Worm (Caenorhabditis elegans) whole organism, dauer: ENCODE data around the gene lido-7.

Experiments
- unc-62 ChIP-seq: sonication (generic microtip); optimal IDR thresholded peaks from 2 replicates; lab custom pipeline; 2017; ENCODE audit warnings: missing biosample characterization, missing genetic modification reagents, missing genetic modification characterization

lido-7 gene

ce11 chrII:2975561-2976230 lies 12.4 kb upstream of the lido-7 start:
- no peak for TF ChIP-seq unc-62 (GFP tag; lab: Kevin White, UChicago)

- no peak for TF ChIP-seq unc-62 (GFP tag; lab: Kevin White, UChicago)
These were observed 11.5 kb upstream of the lido-7 start, which contains the start of gene nhr-88 for ce11 chrII:2976597-2976996. Gene nhr-88 (plus strand): TSS chrII:2976639.

- TF ChIP-seq unc-62 (GFP tag; lab: Kevin White, UChicago), result no peak
These were observed 10.4 kb upstream of the lido-7 start for ce11 chrII:2977652-2978051.

- TF ChIP-seq unc-62 (GFP tag; lab: Kevin White, UChicago), result no peak
These were observed 9.0 kb upstream of the lido-7 start for ce11 chrII:2979061-2979460.

- TF ChIP-seq unc-62 (GFP tag; lab: Kevin White, UChicago), result no peak
These were observed 3.7 kb upstream of the lido-7 start for ce11 chrII:2984383-2984782.

ce11 chrII:2985446-2985845 lies 2.7 kb upstream of the lido-7 start:
- TF ChIP-seq unc-62 (GFP tag; lab: Kevin White, UChicago), result no peak

ce11 chrII:2985935-2986498 lies 2.1 kb upstream of the lido-7 start:
- TF ChIP-seq unc-62 (GFP tag; lab: Kevin White, UChicago), result no peak

- TF ChIP-seq unc-62 (GFP tag; lab: Kevin White, UChicago), result no peak
These were observed 961 bp upstream of the lido-7 start for ce11 chrII:2987122-2987556.

ce11 chrII:2990089-2990488 lies 2.0 kb downstream of the lido-7 start:
- TF ChIP-seq unc-62 (GFP tag; lab: Kevin White, UChicago), result no peak

ce11 chrII:2991555-2992083 lies 3.5 kb downstream of the lido-7 start, which contains the start of gene K08A2.2:
Gene K08A2.2 (plus strand): TSS chrII:2991605.
- no peak for TF ChIP-seq unc-62 (GFP tag; lab: Kevin White, UChicago)

- no peak for TF ChIP-seq unc-62 (GFP tag; lab: Kevin White, UChicago)
These were observed 4.2 kb downstream of the lido-7 start for ce11 chrII:2992300-2992699.

ce11 chrII:2994590-2995392 lies 6.7 kb downstream of the lido-7 start:
- no peak for TF ChIP-seq unc-62 (GFP tag; lab: Kevin White, UChicago)

ce11 chrII:2996721-2997120 lies 8.6 kb downstream of the lido-7 start, which contains the start of gene lido-8:
Gene lido-8 (plus strand): TSS chrII:2997021.
- no peak for TF ChIP-seq unc-62 (GFP tag; lab: Kevin White, UChicago)

- TF ChIP-seq unc-62 (GFP tag; lab: Kevin White, UChicago), result no peak
These were observed 9.8 kb downstream of the lido-7 start for ce11 chrII:2997828-2998441.

ce11 chrII:3000535-3001264 lies 12.6 kb downstream of the lido-7 start, which contains the start of gene lido-9:
Gene lido-9 (plus strand): TSS chrII:3000768.
- no peak for TF ChIP-seq unc-62 (GFP tag; lab: Kevin White, UChicago)
